Fruit fly (Drosophila melanogaster) whole organism: ENCODE data around the gene SCaMC.

ENCODE experiments used
- CG8478 ChIP-seq: fragments of >200 bp; optimal IDR thresholded peaks from 2 replicates; lab custom pipeline; 2018; ENCODE audit warnings: inconsistent platforms
- Dll ChIP-seq: fragments of >200 bp; optimal IDR thresholded peaks from 2 replicates; lab custom pipeline; 2017
- EcR ChIP-seq, 2 experiments: fragments of >200 bp; optimal IDR thresholded peaks; 2 replicates each; lab custom pipeline; 2017; ENCODE audit warnings: missing biosample characterization in 2 of 2, missing genetic modification characterization in 2 of 2, missing genetic modification reagents in 2 of 2
- pan ChIP-seq: fragments of >200 bp; optimal IDR thresholded peaks from 2 replicates; lab custom pipeline; 2017
- psq ChIP-seq: fragments of >200 bp; optimal IDR thresholded peaks from 2 replicates; lab custom pipeline; 2017
- usp ChIP-seq: fragments of >200 bp; optimal IDR thresholded peaks from 2 replicates; lab custom pipeline; 2017; ENCODE audit warnings: missing biosample characterization, missing genetic modification characterization, mixed read lengths

SCaMC gene

DNA sequence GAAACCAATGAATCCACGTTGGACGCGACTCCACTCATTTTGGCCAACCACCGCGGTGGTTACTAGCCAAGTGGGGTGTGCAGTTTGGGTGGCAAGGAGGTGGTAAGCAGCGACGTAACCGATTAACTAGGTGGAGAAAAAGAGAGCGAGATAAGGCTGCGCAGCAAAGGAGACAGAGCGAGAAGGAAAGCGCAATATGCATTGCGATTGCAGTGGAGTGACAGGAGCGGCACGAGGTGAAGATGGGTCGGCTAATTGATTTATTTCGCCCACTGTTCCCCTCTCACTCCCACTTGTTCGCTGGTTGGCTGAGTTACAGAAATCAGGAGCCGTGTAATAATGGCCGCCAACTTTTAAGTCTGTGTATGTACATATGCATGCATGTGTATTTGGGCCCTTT, 19.1 kb upstream of the SCaMC start:
- TF ChIP-seq Dll (lab: Kevin White, UChicago) (peak; percentile 13), usp (GFP tag; lab: Kevin White, UChicago) (no peak), pan (lab: Kevin White, UChicago) (no peak), psq (lab: Kevin White, UChicago) (no peak), EcR (GFP tag; optimal IDR thresholded peaks at IDR 0.05; lab: Kevin White, UChicago) (no peak), CG8478 (lab: Kevin White, UChicago) (peak; percentile 81)

DNA sequence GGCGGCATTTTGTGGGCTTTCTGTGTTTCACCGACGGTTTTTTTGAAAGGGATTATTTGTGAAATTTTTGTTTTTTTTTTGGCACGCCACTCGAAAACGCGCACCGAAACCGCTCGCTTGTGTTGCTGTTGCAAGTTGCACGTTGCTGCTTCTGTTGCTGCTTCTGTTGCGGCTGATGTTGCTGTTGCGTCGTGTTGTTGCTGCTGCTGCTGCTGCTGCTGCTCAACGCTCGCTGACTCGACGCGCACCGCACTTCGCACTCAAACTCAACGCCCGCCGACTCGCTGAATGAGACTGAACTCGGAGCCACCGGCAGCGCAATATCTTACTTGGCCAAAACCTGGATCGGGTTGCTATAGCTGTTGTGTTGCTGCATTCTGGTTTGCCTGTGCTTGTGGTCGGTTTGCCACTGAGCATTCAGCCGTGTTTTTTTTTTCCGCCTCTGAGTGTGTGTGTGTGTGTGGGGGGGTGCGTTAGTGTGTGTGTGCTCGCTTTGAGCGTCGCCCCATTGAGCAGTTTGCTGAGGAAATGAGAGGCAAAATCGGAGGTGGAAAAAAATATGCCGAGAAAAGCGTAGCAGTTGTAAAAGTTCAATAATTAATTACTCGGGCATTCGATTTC, 17.9 kb upstream of the SCaMC start, which contains the start of gene toe:
toe (minus strand) TSS at position 277 of the 621 bp plus-strand sequence.
- no peak for TF ChIP-seq pan (lab: Kevin White, UChicago)
- TF ChIP-seq Dll (lab: Kevin White, UChicago) = no peak
- TF ChIP-seq psq (lab: Kevin White, UChicago) = no peak
- TF ChIP-seq EcR (GFP tag; optimal IDR thresholded peaks at IDR 0.05; lab: Kevin White, UChicago) = no peak
- no peak for TF ChIP-seq usp (GFP tag; lab: Kevin White, UChicago)
- no peak for TF ChIP-seq CG8478 (lab: Kevin White, UChicago)

DNA sequence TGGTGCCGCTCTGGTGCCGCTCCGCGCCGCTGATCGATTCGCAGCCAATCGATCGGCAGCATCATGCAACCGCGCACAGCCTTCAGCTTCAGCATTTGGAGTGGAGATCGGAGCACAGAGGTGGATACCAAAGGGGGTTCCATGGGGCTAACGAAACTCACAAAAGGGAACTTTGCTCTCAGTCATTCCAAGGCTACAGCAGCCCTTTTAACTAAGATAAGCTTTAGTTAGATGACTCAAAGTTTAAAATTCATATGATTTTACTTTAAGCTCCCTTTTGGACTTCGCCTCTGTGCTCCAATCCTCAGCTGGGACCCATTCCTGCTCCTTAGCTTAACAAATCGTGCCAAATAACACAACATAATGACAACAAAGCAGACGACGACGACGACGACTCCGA, 5.8 kb upstream of the SCaMC start:
- TF ChIP-seq Dll (lab: Kevin White, UChicago) (no peak), psq (lab: Kevin White, UChicago) (no peak), CG8478 (lab: Kevin White, UChicago) (no peak), usp (GFP tag; lab: Kevin White, UChicago) (no peak), EcR (GFP tag; optimal IDR thresholded peaks at IDR 0.05; lab: Kevin White, UChicago) (no peak), pan (lab: Kevin White, UChicago) (no peak)

DNA sequence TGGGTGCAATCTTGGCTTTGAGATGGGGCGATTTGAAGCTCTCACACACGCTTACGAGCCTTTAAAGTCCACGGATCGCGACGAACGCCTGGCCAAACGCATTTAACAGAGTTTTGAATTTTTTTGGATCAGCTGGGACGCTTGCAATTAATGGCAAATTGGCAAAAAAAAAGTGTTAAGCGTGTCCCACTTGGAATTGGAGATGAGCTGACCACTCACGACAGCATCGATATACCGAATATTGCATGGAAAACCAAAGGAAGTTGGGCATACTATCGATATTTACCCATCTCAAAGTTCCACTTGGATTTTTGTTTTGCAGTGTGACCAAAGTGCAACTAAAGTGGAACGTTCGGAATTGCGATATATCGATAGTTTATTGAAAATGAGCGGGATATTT, 2.7 kb upstream of the SCaMC start, which contains the start of gene ArfGAP1:
ArfGAP1 (minus strand) TSS at position 240 of the 400 bp plus-strand sequence.
- TF ChIP-seq EcR (GFP tag; optimal IDR thresholded peaks at IDR 0.05; lab: Kevin White, UChicago) (no peak), pan (lab: Kevin White, UChicago) (no peak), CG8478 (lab: Kevin White, UChicago) (no peak), psq (lab: Kevin White, UChicago) (no peak), Dll (lab: Kevin White, UChicago) (no peak), usp (GFP tag; lab: Kevin White, UChicago) (no peak)

DNA sequence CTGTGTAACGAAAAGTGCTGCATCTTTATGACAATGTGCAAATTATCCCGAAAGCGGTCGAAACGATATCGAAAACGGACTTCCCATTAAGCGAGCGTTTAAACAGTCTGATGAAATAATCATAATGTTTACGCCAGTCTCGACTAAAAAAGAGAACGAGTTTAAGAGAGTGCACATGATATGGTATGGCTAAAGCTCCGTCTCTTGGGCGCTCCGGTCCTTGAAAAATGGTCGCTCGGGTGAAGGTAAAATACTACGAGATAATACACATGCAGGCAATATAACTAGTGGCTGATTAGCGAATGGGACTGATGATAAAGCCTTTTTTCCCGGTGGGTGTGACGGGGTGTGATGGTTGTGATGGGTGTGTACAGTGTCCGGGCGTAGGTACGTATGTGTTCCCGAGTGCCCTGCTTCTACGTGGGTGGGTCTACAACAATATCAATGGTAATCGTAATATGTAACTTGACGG, 3.4 kb downstream of the SCaMC start:
- TF ChIP-seq psq (lab: Kevin White, UChicago) (no peak), Dll (lab: Kevin White, UChicago) (no peak), usp (GFP tag; lab: Kevin White, UChicago) (no peak), EcR (GFP tag; optimal IDR thresholded peaks at IDR 0.05; lab: Kevin White, UChicago) (no peak)

DNA sequence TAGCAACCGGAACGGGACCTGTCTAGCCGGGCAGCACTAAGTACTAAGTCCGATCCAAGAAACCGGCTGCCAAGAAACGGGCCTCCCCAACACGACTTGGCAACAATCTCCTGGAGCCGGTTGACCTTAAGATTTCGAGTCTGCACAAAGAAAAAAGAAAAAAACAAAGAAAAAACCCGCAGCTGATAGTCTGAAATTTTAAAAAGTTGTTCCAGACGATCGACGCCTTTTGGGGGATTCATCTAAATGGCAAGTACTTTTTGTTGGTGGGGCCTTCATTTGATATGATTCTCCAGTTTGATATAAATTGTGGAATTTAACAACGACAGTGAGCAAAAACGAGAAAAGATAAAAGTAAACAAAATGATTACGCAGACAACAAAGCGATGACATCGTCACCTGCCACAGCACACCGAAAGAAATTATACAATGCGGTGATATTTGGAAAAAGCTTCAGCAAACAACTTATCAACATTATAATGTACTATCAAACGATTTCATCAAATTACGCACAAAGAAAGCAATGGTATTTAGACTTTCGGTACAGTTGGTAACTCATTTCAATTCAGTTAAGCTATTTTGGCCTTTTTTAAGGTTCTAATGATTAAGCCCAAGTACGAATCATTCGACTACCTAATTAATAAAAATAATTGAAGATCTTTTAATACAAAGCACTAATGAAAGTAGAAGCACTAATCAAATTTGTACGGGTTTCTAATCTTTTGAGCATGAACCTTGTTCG, 4.0 kb downstream of the SCaMC start:
- TF ChIP-seq pan (lab: Kevin White, UChicago) (no peak), Dll (lab: Kevin White, UChicago) (no peak), psq (lab: Kevin White, UChicago) (no peak), usp (GFP tag; lab: Kevin White, UChicago) (no peak), CG8478 (lab: Kevin White, UChicago) (no peak), EcR (GFP tag; optimal IDR thresholded peaks at IDR 0.05; lab: Kevin White, UChicago) (no peak)

DNA sequence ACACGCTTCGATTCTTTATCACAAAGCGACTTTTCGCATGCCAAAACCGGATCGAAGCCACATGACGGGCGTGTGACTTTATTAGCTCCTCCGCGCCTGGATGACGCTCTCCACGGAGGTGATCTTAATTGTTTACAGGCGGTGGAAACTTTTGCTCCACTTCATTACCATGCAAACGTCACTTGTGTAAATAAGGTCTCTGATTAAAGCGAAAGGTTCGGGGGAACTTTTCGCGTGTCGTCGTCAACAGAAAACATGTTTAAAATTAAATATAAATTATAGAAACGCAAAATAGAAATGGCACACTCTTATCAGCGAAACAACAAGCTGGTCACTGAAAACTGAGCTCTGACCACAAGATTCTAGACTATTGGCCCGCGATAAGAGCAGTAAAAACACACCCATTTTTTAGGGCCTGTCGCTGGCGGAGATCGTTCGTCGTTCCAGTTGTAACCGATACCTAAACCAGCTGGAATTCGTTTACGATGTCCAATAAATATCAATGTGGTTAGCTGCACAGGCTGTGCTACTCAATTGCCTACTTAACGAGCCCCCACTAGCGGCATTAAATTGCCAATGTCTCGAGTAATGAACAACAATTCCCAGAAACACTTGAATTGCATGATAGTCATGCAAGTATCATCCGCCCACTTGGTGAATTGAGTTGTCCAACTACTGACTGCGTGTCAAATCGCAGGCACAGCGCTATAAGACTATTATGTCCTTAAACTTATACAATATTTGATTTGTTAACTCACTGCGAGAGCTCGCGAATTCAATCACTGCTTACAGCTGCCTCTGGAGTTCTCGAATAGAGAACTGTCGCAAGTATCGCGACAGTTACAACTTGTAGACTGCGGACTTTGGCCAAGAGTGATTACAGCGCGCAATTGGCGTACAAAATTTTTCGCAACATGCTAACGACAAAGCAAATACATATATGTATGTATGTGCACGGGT, 5.0 kb downstream of the SCaMC start:
- no peak for TF ChIP-seq EcR (GFP tag; optimal IDR thresholded peaks at IDR 0.05; lab: Kevin White, UChicago)
- no peak for TF ChIP-seq usp (GFP tag; lab: Kevin White, UChicago)
- no peak for TF ChIP-seq Dll (lab: Kevin White, UChicago)
- TF ChIP-seq psq (lab: Kevin White, UChicago) = no peak
- no peak for TF ChIP-seq pan (lab: Kevin White, UChicago)
- no peak for TF ChIP-seq CG8478 (lab: Kevin White, UChicago)

DNA sequence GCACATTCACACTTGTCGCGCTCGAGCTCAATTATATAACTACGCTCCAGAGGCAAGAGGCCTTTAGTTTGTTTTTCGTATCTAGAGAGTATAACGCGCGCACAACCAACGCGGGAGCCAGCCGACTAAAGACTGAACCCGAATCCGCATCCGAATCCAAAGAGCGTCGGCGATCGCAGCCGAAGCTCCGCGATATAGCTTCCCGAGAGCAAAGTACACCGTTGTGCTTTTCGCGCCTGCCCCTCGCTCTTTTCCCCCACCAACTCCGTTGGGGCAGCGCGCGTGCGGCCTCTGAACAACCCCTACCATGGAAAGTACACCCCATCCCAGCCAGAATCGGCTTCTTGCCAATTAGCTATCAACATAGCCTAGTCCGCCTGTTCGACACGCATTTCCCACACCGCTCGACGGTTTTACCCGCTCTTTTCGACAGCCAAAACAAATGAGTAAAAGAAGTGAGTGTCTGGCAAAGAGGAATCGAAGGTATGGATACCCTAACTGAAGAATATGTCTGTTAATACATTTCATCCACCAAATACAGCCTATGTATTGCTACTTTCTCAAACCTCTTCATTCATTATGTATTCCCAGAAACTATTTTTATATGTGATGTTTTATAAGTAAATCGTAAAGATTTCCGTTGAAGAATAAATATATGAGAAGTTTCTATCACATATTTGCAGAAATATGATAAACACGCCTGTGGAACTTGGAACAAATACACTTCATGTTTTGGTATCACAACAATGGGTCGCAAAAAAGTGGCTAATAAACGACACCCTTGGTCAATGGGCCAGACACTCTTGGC, 5.9 kb downstream of the SCaMC start:
- TF ChIP-seq usp (GFP tag; lab: Kevin White, UChicago) = no peak
- TF ChIP-seq CG8478 (lab: Kevin White, UChicago) = no peak
- peak; percentile 80 for TF ChIP-seq pan (lab: Kevin White, UChicago)
- no peak for TF ChIP-seq EcR (GFP tag; optimal IDR thresholded peaks at IDR 0.05; lab: Kevin White, UChicago)
- no peak for TF ChIP-seq psq (lab: Kevin White, UChicago)
- peak; percentile 43 for TF ChIP-seq Dll (lab: Kevin White, UChicago)

DNA sequence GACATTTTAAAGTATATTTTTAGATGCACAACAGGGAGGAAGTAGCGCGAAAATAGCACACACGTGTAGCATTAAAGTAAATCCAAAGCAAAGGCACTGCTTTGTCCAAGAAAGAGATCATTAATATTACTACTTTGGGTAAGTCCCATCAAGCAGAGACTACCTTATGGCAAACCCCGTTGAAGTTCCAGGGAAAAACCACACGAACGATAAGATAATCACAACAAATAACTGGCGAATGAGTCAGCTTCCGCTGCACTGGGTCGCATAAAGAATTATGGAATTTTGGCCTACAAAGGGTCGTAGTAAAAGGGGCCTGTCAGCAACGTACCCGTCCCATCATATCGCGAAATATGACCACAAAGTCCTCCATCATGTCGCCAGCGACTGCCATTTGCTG, 6.9 kb downstream of the SCaMC start:
- TF ChIP-seq usp (GFP tag; lab: Kevin White, UChicago) (no peak), psq (lab: Kevin White, UChicago) (no peak), pan (lab: Kevin White, UChicago) (no peak), EcR (GFP tag; optimal IDR thresholded peaks at IDR 0.05; lab: Kevin White, UChicago) (no peak), Dll (lab: Kevin White, UChicago) (no peak), CG8478 (lab: Kevin White, UChicago) (no peak)
